Fruit fly (Drosophila melanogaster): Measurements from ENCODE around the gene dsx.

DNA sequence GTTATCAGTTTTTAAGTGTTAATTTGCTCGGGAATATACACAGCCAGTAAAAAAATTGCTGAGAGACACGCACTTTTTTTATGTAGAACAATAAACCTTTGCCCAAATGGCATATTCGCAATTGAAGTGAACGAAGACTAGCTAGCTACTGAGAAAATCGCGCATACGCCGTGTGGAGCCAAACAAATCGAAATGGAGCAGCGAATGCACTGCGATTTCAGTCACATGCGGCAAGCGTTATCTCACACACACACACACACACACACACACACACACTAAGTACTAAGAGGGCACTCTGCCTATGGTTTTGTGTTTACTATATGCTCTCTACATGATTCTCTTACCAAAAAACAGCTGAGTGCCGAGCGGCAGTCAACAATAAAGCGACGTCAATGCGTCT is 26.3 kb upstream of the dsx start:
- TF ChIP-seq bab1 (GFP tag; optimal IDR thresholded peaks at IDR 0.05), result no peak
- TF ChIP-seq Hr96 (GFP tag; optimal IDR thresholded peaks at IDR 0.05), result no peak
- no peak for TF ChIP-seq kay (GFP tag; ENCODE audit: borderline replicate concordance)
- no peak for TF ChIP-seq toe (GFP tag; optimal IDR thresholded peaks at IDR 0.05)
- TF ChIP-seq cic (GFP tag; optimal IDR thresholded peaks at IDR 0.05), result no peak
- no peak for TF ChIP-seq tj (GFP tag; optimal IDR thresholded peaks at IDR 0.05)
- no peak for TF ChIP-seq CG7101 (tag; optimal IDR thresholded peaks at IDR 0.05)
- TF ChIP-seq CG12768 (GFP tag; optimal IDR thresholded peaks at IDR 0.05), result peak; percentile 13
